Worm (Caenorhabditis elegans) whole organism, L4 larva: ENCODE data around the gene rip-1.
A peak's percentile ranks its signal among the peaks of the same experiment; 100 is the strongest.

Experiments used
- D1046.2 ChIP-seq: fragments of 200-800 bp; sonication (Bioruptor generic); IDR thresholded peaks from 2 replicates; pipeline ENCODE4 v1.3.6; 2022; ENCODE audit warnings: missing genetic modification characterization, missing compliant biosample characterization
- F44E2.7 ChIP-seq: fragments of 200-800 bp; sonication (Bioruptor generic); IDR thresholded peaks from 2 replicates; pipeline ENCODE4 v2.1.2; 2022; ENCODE audit warnings: missing genetic modification characterization, missing compliant biosample characterization
- Y48G9A.11 ChIP-seq: fragments of 200-800 bp; sonication (Bioruptor generic); IDR thresholded peaks from 2 replicates; pipeline ENCODE4 v1.3.6; 2022; ENCODE audit warnings: missing genetic modification reagents, missing genetic modification characterization, missing compliant biosample characterization
- Y75B8A.6 ChIP-seq: fragments of 200-800 bp; sonication (Bioruptor generic); IDR thresholded peaks from 2 replicates; pipeline ENCODE4 v1.3.6; 2022; ENCODE audit warnings: missing genetic modification reagents, missing genetic modification characterization, missing compliant biosample characterization
- aha-1 ChIP-seq: fragments of 150-350 bp; peaks from one replicate; lab custom pipeline; 2014; ENCODE audit warnings: missing biosample characterization, missing genetic modification characterization
- ama-1 ChIP-seq: fragments of 150-350 bp; optimal IDR thresholded peaks from 2 replicates; lab custom pipeline; 2014; ENCODE audit warnings: inconsistent platforms, mixed read lengths
- arid-1 ChIP-seq: fragments of 200-800 bp; sonication (Bioruptor generic); conservative IDR thresholded peaks from 2 replicates; pipeline ENCODE4 v1.3.6; 2022; ENCODE audit warnings: missing genetic modification reagents, missing genetic modification characterization, missing compliant biosample characterization
- attf-4 ChIP-seq: sonication (generic microtip); optimal IDR thresholded peaks from 3 replicates; lab custom pipeline; 2017; ENCODE audit warnings: missing biosample characterization, missing genetic modification characterization
- ceh-32 ChIP-seq: sonication (generic microtip); optimal IDR thresholded peaks from 2 replicates; lab custom pipeline; 2016; ENCODE audit warnings: mild to moderate bottlenecking, missing genetic modification characterization, missing compliant biosample characterization; ENCODE audit not compliant: poor library complexity
- ceh-62 ChIP-seq: sonication (generic microtip); optimal IDR thresholded peaks from 2 replicates; lab custom pipeline; 2017; ENCODE audit warnings: missing biosample characterization, missing genetic modification characterization
- ceh-82 ChIP-seq: sonication (generic microtip); optimal IDR thresholded peaks from 2 replicates; lab custom pipeline; 2017; ENCODE audit warnings: missing biosample characterization, missing genetic modification characterization
- ces-1 ChIP-seq: fragments of 150-350 bp; sonication (generic microtip); optimal IDR thresholded peaks from 4 replicates; lab custom pipeline; 2014; ENCODE audit warnings: missing biosample characterization, missing genetic modification reagents, missing genetic modification characterization
- daf-12 ChIP-seq: fragments of 150-350 bp; optimal IDR thresholded peaks from 2 replicates; lab custom pipeline; 2014; ENCODE audit warnings: missing biosample characterization, missing genetic modification reagents, missing genetic modification characterization
- daf-16 ChIP-seq, 3 experiments: sonication (generic microtip); optimal IDR thresholded peaks; 2 replicates each; lab custom pipeline; 2016 to 2017; ENCODE audit warnings: missing genetic modification characterization in 3 of 3, missing genetic modification reagents in 3 of 3, mild to moderate bottlenecking in 2 of 3, missing compliant biosample characterization in 2 of 3, missing biosample characterization in 1 of 3, moderate library complexity in 1 of 3
- dpl-1 ChIP-seq: fragments of 150-350 bp; optimal IDR thresholded peaks from 2 replicates; lab custom pipeline; 2014; ENCODE audit warnings: missing biosample characterization, missing genetic modification reagents, missing genetic modification characterization
- duxl-1 ChIP-seq: sonication (generic microtip); optimal IDR thresholded peaks from 2 replicates; lab custom pipeline; 2016; ENCODE audit warnings: mild to moderate bottlenecking, missing genetic modification characterization, moderate library complexity, missing compliant biosample characterization; ENCODE audit not compliant: poor library complexity
- dve-1 ChIP-seq: sonication (generic microtip); optimal IDR thresholded peaks from 2 replicates; lab custom pipeline; 2017; ENCODE audit warnings: antibody characterized with exemption, mild to moderate bottlenecking, missing genetic modification characterization, missing compliant biosample characterization; ENCODE audit not compliant: insufficient read depth
- egl-27 ChIP-seq: sonication (generic microtip); optimal IDR thresholded peaks from 3 replicates; lab custom pipeline; 2017; ENCODE audit warnings: missing biosample characterization, missing genetic modification reagents, missing genetic modification characterization
- hlh-30 ChIP-seq: sonication (generic microtip); optimal IDR thresholded peaks from 2 replicates; lab custom pipeline; 2017; ENCODE audit warnings: antibody characterized with exemption, mild to moderate bottlenecking, missing genetic modification characterization, missing compliant biosample characterization; ENCODE audit not compliant: insufficient read depth
- hmg-1.1 ChIP-seq: fragments of 200-800 bp; sonication (Bioruptor generic); IDR thresholded peaks from 2 replicates; pipeline ENCODE4 v1.3.6; 2022; ENCODE audit warnings: missing genetic modification reagents, missing genetic modification characterization, missing compliant biosample characterization
- jun-1 ChIP-seq: fragments of 150-350 bp; optimal IDR thresholded peaks from 2 replicates; lab custom pipeline; 2014; ENCODE audit warnings: missing biosample characterization, missing genetic modification reagents, missing genetic modification characterization
- lim-7 ChIP-seq: fragments of 200-800 bp; sonication (Bioruptor generic); IDR thresholded peaks from 2 replicates; pipeline ENCODE4 v1.3.6; 2022; ENCODE audit warnings: missing genetic modification characterization, missing compliant biosample characterization
- lin-1 ChIP-seq: fragments of 200-800 bp; sonication (Bioruptor generic); IDR thresholded peaks from 2 replicates; pipeline ENCODE4 v1.3.6; 2022; ENCODE audit warnings: missing genetic modification reagents, missing genetic modification characterization, missing compliant biosample characterization
- lin-13 ChIP-seq: fragments of 150-350 bp; optimal IDR thresholded peaks from 2 replicates; lab custom pipeline; 2014; ENCODE audit warnings: missing biosample characterization, missing genetic modification reagents, missing genetic modification characterization
- lin-29 ChIP-seq: fragments of 200-800 bp; sonication (Bioruptor generic); IDR thresholded peaks from 2 replicates; pipeline ENCODE4 v1.3.6; 2022; ENCODE audit warnings: missing genetic modification reagents, missing genetic modification characterization, missing compliant biosample characterization
- lin-38 ChIP-seq: fragments of 200-800 bp; sonication (Bioruptor generic); IDR thresholded peaks from 2 replicates; pipeline ENCODE4 v1.3.6; 2022; ENCODE audit warnings: missing genetic modification reagents, missing genetic modification characterization, missing compliant biosample characterization
- lin-39 ChIP-seq: fragments of 150-350 bp; optimal IDR thresholded peaks from 2 replicates; lab custom pipeline; 2014; ENCODE audit warnings: missing biosample characterization, missing genetic modification reagents, missing genetic modification characterization
- lir-3 ChIP-seq: sonication (generic microtip); optimal IDR thresholded peaks from 2 replicates; lab custom pipeline; 2016; ENCODE audit warnings: mild to moderate bottlenecking, missing genetic modification characterization, missing compliant biosample characterization
- lsy-2 ChIP-seq, 2 experiments: fragments of 150-350 bp in 1 of 2; sonication (generic microtip) in 1 of 2; optimal IDR thresholded peaks; 2 replicates each; lab custom pipeline; 2014 to 2017; ENCODE audit warnings: missing biosample characterization in 2 of 2, missing genetic modification characterization in 2 of 2
- madf-5 ChIP-seq, 2 experiments: fragments of 200-800 bp; sonication (Bioruptor generic); IDR thresholded peaks; 2 replicates each; pipeline ENCODE4 v1.3.6; 2022; ENCODE audit warnings: missing compliant biosample characterization in 2 of 2, missing genetic modification characterization in 2 of 2
- madf-9 ChIP-seq: fragments of 200-800 bp; sonication (Bioruptor generic); conservative IDR thresholded peaks from 2 replicates; pipeline ENCODE4 v1.3.6; 2022; ENCODE audit warnings: missing genetic modification reagents, missing genetic modification characterization, missing compliant biosample characterization
- mes-2 ChIP-seq: sonication (generic microtip); optimal IDR thresholded peaks from 2 replicates; lab custom pipeline; 2016; ENCODE audit warnings: missing genotype, mild to moderate bottlenecking, missing genetic modification characterization, missing compliant biosample characterization; ENCODE audit not compliant: poor library complexity, severe bottlenecking
- nhr-41 ChIP-seq: fragments of 200-800 bp; sonication (Bioruptor generic); IDR thresholded peaks from 2 replicates; pipeline ENCODE4 v1.3.6; 2022; ENCODE audit warnings: missing genetic modification reagents, missing genetic modification characterization, missing compliant biosample characterization
- nhr-42 ChIP-seq: fragments of 200-800 bp; sonication (Bioruptor generic); IDR thresholded peaks from 2 replicates; pipeline ENCODE4 v1.3.6; 2022; ENCODE audit warnings: missing genetic modification characterization, missing compliant biosample characterization
- php-3 ChIP-seq: fragments of 200-800 bp; sonication (Bioruptor generic); IDR thresholded peaks from 2 replicates; pipeline ENCODE4 v1.3.6; 2022; ENCODE audit warnings: missing genetic modification reagents, missing genetic modification characterization, missing compliant biosample characterization
- pqm-1 ChIP-seq: sonication (generic microtip); optimal IDR thresholded peaks from 2 replicates; lab custom pipeline; 2017; ENCODE audit warnings: missing biosample characterization, missing genetic modification characterization
- rbr-2 ChIP-seq: sonication (generic microtip); optimal IDR thresholded peaks from 2 replicates; lab custom pipeline; 2016; ENCODE audit warnings: missing genotype, missing genetic modification characterization, missing compliant biosample characterization
- set-16 ChIP-seq: fragments of 200-800 bp; sonication (Bioruptor generic); IDR thresholded peaks from 2 replicates; pipeline ENCODE4 v1.3.6; 2022; ENCODE audit warnings: missing genetic modification reagents, missing genetic modification characterization, missing compliant biosample characterization
- snpc-1.2 ChIP-seq: fragments of 200-800 bp; sonication (Bioruptor generic); IDR thresholded peaks from 2 replicates; pipeline ENCODE4 v1.3.6; 2022; ENCODE audit warnings: missing genetic modification reagents, missing genetic modification characterization, missing compliant biosample characterization
- snpc-4 ChIP-seq: fragments of 150-350 bp; optimal IDR thresholded peaks from 2 replicates; lab custom pipeline; 2014; ENCODE audit warnings: missing biosample characterization, missing genetic modification characterization
- spr-1 ChIP-seq: sonication (generic microtip); optimal IDR thresholded peaks from 2 replicates; lab custom pipeline; 2016; ENCODE audit warnings: mild to moderate bottlenecking, missing genetic modification characterization, missing compliant biosample characterization
- tra-1 ChIP-seq: fragments of 200-800 bp; sonication (Bioruptor generic); IDR thresholded peaks from 2 replicates; pipeline ENCODE4 v1.3.6; 2022; ENCODE audit warnings: missing genetic modification reagents, missing genetic modification characterization, missing compliant biosample characterization
- unc-39 ChIP-seq: sonication (generic microtip); optimal IDR thresholded peaks from 2 replicates; lab custom pipeline; 2017; ENCODE audit warnings: missing biosample characterization, missing genetic modification characterization
- zag-1 ChIP-seq: fragments of 150-350 bp; optimal IDR thresholded peaks from 2 replicates; lab custom pipeline; 2014; ENCODE audit warnings: missing biosample characterization, missing genetic modification characterization
- zfp-2 ChIP-seq: sonication (generic microtip); optimal IDR thresholded peaks from 2 replicates; lab custom pipeline; 2016; ENCODE audit warnings: mild to moderate bottlenecking, missing genetic modification characterization, missing compliant biosample characterization
- zip-11 ChIP-seq: fragments of 200-800 bp; sonication (Bioruptor generic); IDR thresholded peaks from 2 replicates; pipeline ENCODE4 v1.3.6; 2022; ENCODE audit warnings: missing genetic modification characterization, missing compliant biosample characterization

rip-1 gene

DNA sequence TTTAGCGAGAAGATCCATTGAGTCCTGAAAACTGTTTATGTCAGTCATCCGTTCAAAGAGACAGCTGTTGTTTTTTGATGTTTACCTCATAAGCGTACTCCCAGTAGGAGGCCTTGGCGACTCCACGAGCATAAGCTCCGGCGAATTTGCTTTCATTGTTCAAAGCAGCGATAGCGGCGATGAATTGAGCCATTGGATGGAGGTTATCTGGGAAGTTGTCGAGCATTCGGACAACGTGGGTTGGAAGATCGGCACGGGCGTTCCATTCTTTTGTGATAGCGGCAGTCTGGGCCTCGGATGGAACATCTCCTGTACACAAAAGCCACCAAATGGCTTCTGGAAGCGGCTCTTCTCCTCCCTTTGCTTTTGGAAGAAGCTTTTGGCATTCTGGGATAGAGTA is 42.7 kb downstream of the rip-1 start:
- TF ChIP-seq zfp-2 (tag; lab: Kevin White, UChicago) (no peak), lin-1 (GFP tag; lab: Robert Waterston, UW) (no peak), daf-16 (GFP tag; optimal IDR thresholded peaks at IDR 0.05; lab: Kevin White, UChicago) (peak in 1 of 2 experiments; percentile 31), daf-16 (tag; optimal IDR thresholded peaks at IDR 0.05; lab: Kevin White, UChicago) (no peak), duxl-1 (no peak), aha-1 (tag; lab: Kevin White, UChicago) (peak; percentile 94)

DNA sequence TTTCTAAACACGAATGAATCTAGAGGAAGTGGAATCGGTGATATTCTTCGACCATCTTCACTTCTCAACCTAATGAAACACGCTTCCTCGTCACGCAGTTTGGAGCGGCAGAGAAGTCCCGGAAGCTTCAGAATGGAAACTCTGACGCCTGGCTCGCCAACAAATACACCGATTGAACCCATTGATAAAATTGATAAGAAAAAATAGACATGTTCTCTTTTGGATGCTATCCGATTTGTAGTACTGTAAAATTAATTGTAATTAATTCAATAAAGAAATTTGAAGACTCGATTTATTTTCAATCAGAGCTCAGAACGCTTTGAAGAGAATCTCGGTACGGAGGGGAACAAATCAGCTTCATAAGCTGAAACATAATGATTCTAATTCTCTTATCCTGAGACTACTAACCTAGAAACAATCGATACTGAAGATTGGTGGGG is 44.0 kb downstream of the rip-1 start:
- TF ChIP-seq lin-29 (GFP tag; lab: Robert Waterston, UW) (no peak), F44E2.7 (no peak), Y48G9A.11 (GFP tag; lab: Robert Waterston, UW) (peak; percentile 70), zag-1 (tag; lab: Kevin White, UChicago) (no peak), snpc-1.2 (GFP tag; lab: Robert Waterston, UW) (0 out of 2 replicates have a peak, but pooled peaks have one; percentile 58), madf-5 (GFP tag; IDR thresholded peaks at IDR 0.05; lab: Robert Waterston, UW) (no peak; a peak in 1 of 4 replicates), zip-11 (GFP tag; lab: Robert Waterston, UW) (no peak), jun-1 (tag; lab: Kevin White, UChicago) (peak; percentile 49), ces-1 (no peak), ceh-62 (tag; lab: Kevin White, UChicago) (no peak), aha-1 (tag; lab: Kevin White, UChicago) (no peak), lsy-2 (tag; optimal IDR thresholded peaks at IDR 0.05; lab: Kevin White, UChicago) (peak; percentile 5 to 74), snpc-4 (tag; lab: Kevin White, UChicago) (no peak), spr-1 (tag; lab: Kevin White, UChicago) (peak; percentile 56), set-16 (GFP tag; lab: Robert Waterston, UW) (peak; percentile 27; the same call in 1 of the 2 replicates), tra-1 (peak; percentile 50), nhr-42 (peak; percentile 71; the same call in 1 of the 2 replicates), ama-1 (lab: Kevin White, UChicago) (peak; percentile 90), nhr-41 (0 out of 2 replicates have a peak, but pooled peaks have one; percentile 19), ceh-82 (tag; lab: Kevin White, UChicago) (no peak), rbr-2 (tag; lab: Kevin White, UChicago) (peak; percentile 17), lin-38 (GFP tag; lab: Robert Waterston, UW) (peak; percentile 75), dve-1 (peak; percentile 87), dpl-1 (GFP tag; lab: Kevin White, UChicago) (no peak), daf-16 (GFP tag; optimal IDR thresholded peaks at IDR 0.05; lab: Kevin White, UChicago) (peak; percentile 40 to 51), daf-16 (tag; optimal IDR thresholded peaks at IDR 0.05; lab: Kevin White, UChicago) (peak; percentile 69), egl-27 (tag; lab: Kevin White, UChicago) (no peak), ceh-32 (no peak), zfp-2 (tag; lab: Kevin White, UChicago) (peak; percentile 5), duxl-1 (peak; percentile 40), mes-2 (tag; lab: Kevin White, UChicago) (peak; percentile 49), lim-7 (GFP tag; lab: Robert Waterston, UW) (0 out of 2 replicates have a peak, but pooled peaks have one; percentile 32), pqm-1 (tag; lab: Kevin White, UChicago) (no peak), arid-1 (GFP tag; lab: Robert Waterston, UW) (peak; percentile 70), madf-9 (GFP tag; lab: Robert Waterston, UW) (peak; percentile 79), hmg-1.1 (GFP tag; lab: Robert Waterston, UW) (peak; percentile 43; the same call in 1 of the 2 replicates), php-3 (GFP tag; lab: Robert Waterston, UW) (0 out of 2 replicates have a peak, but pooled peaks have one; percentile 63), D1046.2 (GFP tag; lab: Robert Waterston, UW) (peak; percentile 81; the same call in 1 of the 2 replicates), daf-12 (tag; lab: Kevin White, UChicago) (no peak), lir-3 (tag; lab: Kevin White, UChicago) (no peak), Y75B8A.6 (GFP tag; lab: Robert Waterston, UW) (peak; percentile 93), hlh-30 (tag; lab: Kevin White, UChicago) (peak; percentile 58), lin-39 (tag; lab: Kevin White, UChicago) (no peak), unc-39 (tag; lab: Kevin White, UChicago) (no peak), lin-13 (GFP tag; lab: Kevin White, UChicago) (peak; percentile 43), attf-4 (tag; lab: Kevin White, UChicago) (no peak)
